Worm (Caenorhabditis elegans) whole organism, dauer: ENCODE results near the gene ZK675.4.

Experiments
- unc-62 ChIP-seq: sonication (generic microtip); optimal IDR thresholded peaks from 2 replicates; lab custom pipeline; 2017; ENCODE audit warnings: missing biosample characterization, missing genetic modification reagents, missing genetic modification characterization

Gene ZK675.4

DNA sequence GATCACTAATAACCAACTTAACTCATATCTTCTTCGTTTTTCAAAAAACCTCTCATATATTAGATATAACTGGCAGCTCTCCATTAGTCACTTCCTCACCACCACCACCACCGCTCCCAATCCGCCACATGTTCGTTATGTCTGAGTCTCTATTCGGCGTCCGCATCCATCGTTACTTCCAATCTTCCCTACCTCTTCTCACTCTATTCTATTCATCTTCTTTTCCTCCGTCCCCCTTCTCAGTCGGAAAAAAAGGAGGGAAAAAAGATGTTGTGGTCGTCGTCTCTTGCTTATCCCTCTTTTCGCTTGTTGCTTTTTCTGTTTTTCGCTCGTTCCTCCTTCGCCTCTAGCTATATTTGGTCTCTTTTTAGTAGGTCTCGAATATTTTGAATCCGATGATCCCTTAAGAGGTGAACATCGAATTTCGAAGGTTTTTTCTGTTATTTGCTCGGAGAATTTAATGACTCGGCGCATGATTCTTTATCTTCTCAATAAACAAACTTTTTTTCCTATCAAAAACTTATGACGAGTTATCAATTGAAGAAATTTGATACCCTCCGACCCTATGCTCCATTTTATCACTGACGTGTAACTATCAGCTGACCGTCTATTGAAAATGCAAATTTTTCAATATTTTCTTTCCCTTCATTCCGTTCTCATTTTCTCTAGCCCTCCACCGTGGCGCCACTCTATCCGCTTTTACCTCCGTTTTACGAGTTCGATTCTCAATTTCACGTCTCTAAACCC lies 19.1 kb upstream of the ZK675.4 start:
- TF ChIP-seq unc-62 (GFP tag; lab: Kevin White, UChicago): no peak

DNA sequence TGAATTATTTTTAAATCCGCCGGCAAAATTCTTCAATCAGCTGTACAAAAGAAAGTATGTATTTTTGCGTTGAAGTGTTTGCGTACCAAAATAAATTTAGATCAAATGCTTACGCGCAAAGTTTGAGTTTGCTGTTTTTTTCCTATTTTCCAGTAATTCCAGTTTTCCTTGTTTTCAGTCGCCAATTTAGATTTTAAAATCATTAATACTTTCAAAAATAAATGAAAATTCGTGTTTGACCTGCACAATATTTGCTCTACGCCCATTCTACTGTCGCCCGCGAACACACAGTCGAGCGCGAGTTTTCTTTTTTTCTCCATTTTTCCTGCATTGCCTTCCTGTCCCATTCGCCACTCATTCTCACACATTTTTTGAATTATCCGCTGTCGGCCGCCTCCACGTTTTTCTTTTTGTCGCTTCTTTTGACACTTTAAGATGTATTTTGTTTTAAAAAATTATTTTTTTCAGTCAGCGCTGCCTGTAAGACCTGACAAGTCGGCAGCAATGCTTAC lies 18.3 kb upstream of the ZK675.4 start, which contains the start of gene ptc-1:
Gene ptc-1, plus strand, starts transcription at position 462 of the 512 bp plus-strand sequence.
- TF ChIP-seq unc-62 (GFP tag; lab: Kevin White, UChicago): no peak

DNA sequence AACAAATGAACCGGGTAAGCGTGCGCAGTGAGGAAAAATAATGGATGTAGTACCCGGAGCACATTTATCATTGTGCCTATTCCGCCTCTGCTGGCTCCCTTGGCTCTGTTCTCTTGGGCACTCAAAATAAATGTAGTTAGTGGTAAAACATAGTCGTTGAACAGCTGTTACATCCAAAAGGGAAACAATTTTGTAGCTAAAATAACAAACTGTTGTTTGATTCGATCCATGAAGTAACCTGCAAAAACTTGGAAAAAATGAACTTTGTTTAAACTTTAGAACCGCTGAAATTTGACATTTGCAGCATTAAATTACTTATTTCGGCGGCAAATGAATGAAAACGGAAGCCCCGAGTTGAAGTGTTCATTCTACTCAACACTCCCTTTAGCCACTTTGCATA lies 17.5 kb upstream of the ZK675.4 start:
- TF ChIP-seq unc-62 (GFP tag; lab: Kevin White, UChicago): no peak

- no peak for TF ChIP-seq unc-62 (GFP tag; lab: Kevin White, UChicago)
Observed at ce11 chrII:7895190-7895589, 15.9 kb upstream of the ZK675.4 start.

DNA sequence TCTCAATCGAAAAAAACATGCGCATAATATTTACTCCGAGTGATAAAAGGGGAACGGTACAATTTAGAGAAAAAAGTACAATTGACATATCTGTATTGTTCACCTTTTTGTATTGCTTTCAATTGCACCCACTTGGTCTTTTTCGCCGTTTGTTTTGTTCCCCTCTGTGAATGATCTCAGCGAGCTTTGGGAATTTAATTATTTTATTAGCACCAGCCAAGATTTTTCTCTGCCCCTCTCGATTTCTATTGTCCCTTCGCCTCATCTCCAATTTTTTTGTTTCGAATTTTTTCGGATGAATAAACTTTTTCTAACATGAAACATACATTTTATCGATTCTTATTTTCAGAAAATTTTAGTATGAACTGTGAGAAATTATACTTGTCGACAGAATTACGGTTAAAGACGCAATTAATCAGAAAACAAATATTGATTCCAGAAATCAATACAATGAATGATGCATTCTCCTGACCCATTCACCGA lies 10.9 kb upstream of the ZK675.4 start, which contains the start of gene rev-1:
Gene rev-1, plus strand, starts transcription at position 433 of the 483 bp plus-strand sequence.
- no peak for TF ChIP-seq unc-62 (GFP tag; lab: Kevin White, UChicago)

ce11 chrII:7900762-7901161 lies 10.4 kb upstream of the ZK675.4 start:
- no peak for TF ChIP-seq unc-62 (GFP tag; lab: Kevin White, UChicago)

DNA sequence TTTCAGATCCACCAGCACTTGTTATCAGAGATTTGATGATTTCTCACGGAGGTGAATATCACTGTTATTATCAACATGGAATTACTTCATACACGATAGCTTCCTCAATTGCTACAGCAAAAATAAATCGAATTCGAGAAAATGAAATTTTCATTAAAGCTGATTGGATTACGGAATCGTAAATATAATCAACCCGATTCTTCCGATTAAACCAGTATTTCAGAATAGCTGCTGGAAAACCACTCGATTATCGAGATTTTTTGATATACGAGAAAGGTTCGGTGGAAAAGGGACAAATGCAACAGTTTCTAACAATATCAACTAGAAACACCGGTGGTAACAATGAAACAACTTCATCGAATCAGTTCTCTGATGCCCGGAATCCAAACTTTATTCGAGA lies 9.1 kb upstream of the ZK675.4 start:
- TF ChIP-seq unc-62 (GFP tag; lab: Kevin White, UChicago): no peak

DNA sequence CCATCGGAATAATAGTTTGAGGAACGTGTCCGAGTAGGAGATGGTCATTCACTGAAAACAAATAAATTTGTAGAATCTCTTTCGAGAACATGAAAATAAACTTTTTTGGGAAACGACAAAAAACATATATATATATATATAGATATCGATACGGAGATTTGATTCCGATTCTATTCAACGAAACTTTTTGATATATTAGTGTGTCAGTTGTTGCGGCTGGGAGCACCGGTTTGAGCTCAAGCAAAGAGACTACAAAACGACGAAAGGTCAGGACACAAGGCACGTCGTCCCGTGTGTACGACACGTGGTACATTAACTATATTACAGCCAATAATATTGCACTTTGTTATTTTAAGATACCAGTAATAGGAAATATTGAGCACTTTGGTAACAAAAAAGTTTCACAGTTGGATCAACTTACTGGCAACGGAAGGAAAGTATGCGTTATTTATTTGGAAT lies 3.5 kb upstream of the ZK675.4 start, which contains the start of gene best-23:
Gene best-23, minus strand, starts transcription at position 51 of the 459 bp plus-strand sequence.
- TF ChIP-seq unc-62 (GFP tag; lab: Kevin White, UChicago): no peak

DNA sequence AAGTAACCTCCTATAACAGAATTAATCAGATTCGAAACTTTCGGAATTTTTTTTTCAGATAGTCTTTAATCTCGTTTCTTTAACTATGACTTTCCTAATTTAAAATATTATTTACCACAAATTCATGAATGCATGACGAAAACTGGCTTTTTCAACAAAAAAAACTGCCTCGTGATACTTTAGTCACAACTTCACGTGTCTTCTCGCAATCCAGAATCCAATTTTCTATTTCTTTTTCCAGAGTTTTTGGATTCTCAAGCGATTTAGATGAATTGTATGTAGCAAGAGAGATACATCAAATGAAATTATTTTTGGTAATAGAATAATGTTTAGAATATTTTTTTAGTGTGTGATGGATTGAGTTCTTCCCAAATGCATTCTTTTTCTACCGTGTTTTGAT lies 9.1 kb downstream of the ZK675.4 start:
- no peak for TF ChIP-seq unc-62 (GFP tag; lab: Kevin White, UChicago)

DNA sequence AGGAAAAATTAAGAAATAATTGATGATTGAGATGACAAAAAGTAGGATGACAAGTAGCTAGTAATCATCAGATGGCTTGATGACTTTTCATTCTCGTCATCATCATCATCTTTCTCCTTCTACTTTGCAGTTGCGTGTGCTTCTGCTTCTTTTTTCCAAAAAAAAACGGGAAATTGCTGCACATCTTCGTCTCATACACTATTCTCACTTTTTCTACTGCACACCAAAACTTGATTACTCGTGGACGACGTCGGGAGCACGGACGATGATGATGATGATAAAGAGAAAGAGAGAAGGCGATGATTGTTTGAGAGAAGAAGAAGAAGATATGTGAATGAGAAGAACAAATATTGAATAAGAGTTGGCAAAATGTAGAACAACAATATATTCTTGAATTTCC lies 10.0 kb downstream of the ZK675.4 start:
- TF ChIP-seq unc-62 (GFP tag; lab: Kevin White, UChicago): no peak

DNA sequence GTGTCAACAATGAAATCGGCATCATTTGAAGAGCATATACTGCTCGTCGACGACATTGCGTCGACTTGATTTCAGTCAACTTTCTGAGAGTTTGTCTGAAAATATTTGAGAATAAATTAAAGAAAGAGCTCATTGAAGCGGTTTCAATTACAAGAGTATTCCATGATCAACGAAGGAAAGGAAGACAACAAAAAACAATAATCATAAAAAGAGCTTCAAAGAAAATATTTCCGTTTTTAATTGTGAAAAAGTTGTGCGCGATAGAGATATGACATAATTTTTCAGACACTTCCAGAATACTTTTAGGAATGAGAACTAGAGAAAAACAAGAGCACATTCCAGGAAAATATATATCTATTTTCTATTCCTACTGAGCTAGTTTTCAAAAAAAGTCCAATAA lies 17.5 kb downstream of the ZK675.4 start, which contains the start of gene spv-1:
Gene spv-1, minus strand, starts transcription at position 101 of the 400 bp plus-strand sequence.
- TF ChIP-seq unc-62 (GFP tag; lab: Kevin White, UChicago): no peak

- no peak for TF ChIP-seq unc-62 (GFP tag; lab: Kevin White, UChicago)
Observed at ce11 chrII:7930671-7931070, 19.6 kb downstream of the ZK675.4 start.

DNA sequence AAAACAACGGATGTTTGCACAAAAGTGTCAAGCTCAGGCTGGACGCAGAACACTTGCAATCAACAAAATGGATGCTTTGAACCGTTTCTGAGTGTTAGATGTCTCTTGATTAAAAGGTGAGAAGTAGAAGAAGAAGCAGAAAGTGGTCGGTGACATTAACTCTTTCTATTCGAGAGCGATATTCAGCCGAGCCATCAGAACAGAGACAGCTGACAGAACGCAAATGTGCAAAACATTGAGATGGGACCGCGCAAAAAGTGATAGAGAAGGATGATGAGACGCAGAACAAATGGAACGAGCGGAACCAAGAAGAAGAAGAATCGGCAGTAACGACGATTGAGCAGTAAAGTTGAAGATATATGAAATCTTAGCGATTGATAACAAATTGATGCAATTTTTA lies 24.5 kb downstream of the ZK675.4 start:
- TF ChIP-seq unc-62 (GFP tag; lab: Kevin White, UChicago): no peak

DNA sequence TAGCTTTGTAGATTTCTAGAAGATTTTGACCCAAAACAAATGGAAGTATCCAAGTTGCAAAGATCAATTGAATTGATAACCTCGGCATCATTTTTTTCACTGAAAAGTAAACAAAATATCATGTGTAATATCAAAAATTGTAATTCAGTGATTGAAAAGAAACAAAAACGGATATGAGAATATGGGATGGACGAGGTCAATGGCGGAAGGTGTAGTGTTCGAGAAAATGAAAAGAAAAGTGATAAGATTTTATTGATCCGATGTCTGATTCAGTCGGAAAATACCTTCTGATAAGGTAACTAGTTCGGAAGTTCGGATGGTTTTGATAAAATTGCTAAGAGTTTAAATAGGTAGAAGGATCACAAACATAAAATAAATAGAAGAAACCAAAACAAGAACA lies 27.0 kb downstream of the ZK675.4 start, which contains the start of gene ZK669.2:
Gene ZK669.2, minus strand, starts transcription at position 101 of the 400 bp plus-strand sequence.
- TF ChIP-seq unc-62 (GFP tag; lab: Kevin White, UChicago): no peak

- TF ChIP-seq unc-62 (GFP tag; lab: Kevin White, UChicago): no peak
Observed at ce11 chrII:7940848-7941247, 29.7 kb downstream of the ZK675.4 start, which contains the start of gene ZK669.3. Gene ZK669.3 (plus strand): TSS chrII:7941148.

ce11 chrII:7944333-7944744 lies 33.2 kb downstream of the ZK675.4 start:
- no peak for TF ChIP-seq unc-62 (GFP tag; lab: Kevin White, UChicago)
